Worm (Caenorhabditis elegans) whole organism, mixed stage, embryonic: ENCODE results near the gene ZK792.7.

Experiments
- drap-1 ChIP-seq: fragments of 200-800 bp; sonication (Bioruptor generic); optimal IDR thresholded peaks from 3 replicates; lab custom pipeline; 2018; ENCODE audit warnings: mild to moderate bottlenecking, missing genetic modification characterization, missing compliant biosample characterization
- mep-1 ChIP-seq: fragments of 150-350 bp; optimal IDR thresholded peaks from 2 replicates; lab custom pipeline; 2017; ENCODE audit warnings: missing biosample characterization, missing genetic modification reagents, missing genetic modification characterization, inconsistent platforms
- nhr-12 ChIP-seq: fragments of 150-350 bp; optimal IDR thresholded peaks from 2 replicates; lab custom pipeline; 2014; ENCODE audit warnings: missing biosample characterization, missing genetic modification characterization
- nhr-237 ChIP-seq: fragments of 150-350 bp; optimal IDR thresholded peaks from 2 replicates; lab custom pipeline; 2014; ENCODE audit warnings: missing biosample characterization, missing genetic modification characterization
- snpc-4 ChIP-seq: fragments of 150-350 bp; optimal IDR thresholded peaks from 2 replicates; lab custom pipeline; 2014; ENCODE audit warnings: missing biosample characterization, missing genetic modification characterization
- unc-62 ChIP-seq: fragments of 150-350 bp; optimal IDR thresholded peaks from 2 replicates; lab custom pipeline; 2014; ENCODE audit warnings: missing biosample characterization, missing genetic modification reagents, missing genetic modification characterization

- TF ChIP-seq snpc-4 (tag; lab: Kevin White, UChicago) (no peak), mep-1 (tag; lab: Kevin White, UChicago) (no peak), nhr-237 (tag; lab: Kevin White, UChicago) (no peak), unc-62 (no peak), drap-1 (GFP tag; lab: Kevin White, UChicago) (no peak), nhr-12 (tag; lab: Kevin White, UChicago) (no peak)
Measured at ce11 chrIV:11695634-11696033, 1.4 kb downstream of the ZK792.7 start.
